Worm (Caenorhabditis elegans) whole organism, mixed stage, embryonic: ENCODE measurements around the gene H01M10.2.

Experiments
- ceh-83 ChIP-seq: fragments of 200-800 bp; sonication (Bioruptor generic); optimal IDR thresholded peaks from 2 replicates; lab custom pipeline; 2018; ENCODE audit warnings: mild to moderate bottlenecking, missing genetic modification characterization, missing compliant biosample characterization
- cnd-1 ChIP-seq: fragments of 200-800 bp; sonication (Bioruptor generic); optimal IDR thresholded peaks from 2 replicates; lab custom pipeline; 2018; ENCODE audit warnings: mild to moderate bottlenecking, missing genetic modification characterization, missing compliant biosample characterization
- elt-1 ChIP-seq: sonication (generic microtip); optimal IDR thresholded peaks from 2 replicates; lab custom pipeline; 2017; ENCODE audit warnings: missing genetic modification characterization, mild to moderate bottlenecking, missing compliant biosample characterization, antibody characterized with exemption, moderate library complexity, borderline replicate concordance; ENCODE audit not compliant: insufficient read depth
- mep-1 ChIP-seq: fragments of 150-350 bp; optimal IDR thresholded peaks from 2 replicates; lab custom pipeline; 2017; ENCODE audit warnings: missing biosample characterization, missing genetic modification reagents, missing genetic modification characterization, inconsistent platforms

- TF ChIP-seq cnd-1 (tag; lab: Kevin White, UChicago), result no peak
- TF ChIP-seq ceh-83 (GFP tag; lab: Kevin White, UChicago), result no peak
- no peak for TF ChIP-seq mep-1 (tag; lab: Kevin White, UChicago)
- TF ChIP-seq elt-1 (tag; lab: Kevin White, UChicago), result no peak
Observed at ce11 chrX:2577442-2577841, 8.1 kb downstream of the H01M10.2 start, which contains the start of gene ttr-42.
